Fruit fly (Drosophila melanogaster) whole organism, embryonic: ENCODE measurements around the gene crq.

ENCODE experiments used
- Antp ChIP-seq: fragments of 200-800 bp; sonication (Bioruptor generic); optimal IDR thresholded peaks from 3 replicates; lab custom pipeline; 2016; ENCODE audit warnings: missing biosample characterization, missing genetic modification characterization
- Bdp1 ChIP-seq: fragments of 200-800 bp; sonication (Bioruptor generic); optimal IDR thresholded peaks from 3 replicates; lab custom pipeline; 2016; ENCODE audit warnings: missing biosample characterization, missing genetic modification characterization
- Bgb ChIP-seq: fragments of 200-800 bp; sonication (Bioruptor generic); IDR thresholded peaks from 2 replicates; pipeline ENCODE4 v1.3.6; 2022; ENCODE audit warnings: missing biosample characterization, missing genetic modification characterization; ENCODE audit not compliant: partially characterized antibody
- CG10565 ChIP-seq: fragments of 200-800 bp; sonication (Bioruptor generic); optimal IDR thresholded peaks from 3 replicates; lab custom pipeline; 2016; ENCODE audit warnings: missing biosample characterization, mild to moderate bottlenecking, missing genetic modification characterization
- CG11560 ChIP-seq: fragments of 200-800 bp; sonication (Bioruptor generic); IDR thresholded peaks from 3 replicates; pipeline ENCODE4 v1.3.6; 2022; ENCODE audit warnings: missing biosample characterization, missing genetic modification characterization
- CG11696 ChIP-seq: fragments of 200-800 bp; sonication (Bioruptor generic); IDR thresholded peaks from 2 replicates; pipeline ENCODE4 v1.3.6; 2022; ENCODE audit warnings: missing biosample characterization, missing genetic modification characterization
- CG1233 ChIP-seq: fragments of 200-800 bp; sonication (Bioruptor generic); optimal IDR thresholded peaks from 4 replicates; lab custom pipeline; 2018; ENCODE audit warnings: missing biosample characterization, mild to moderate bottlenecking, missing genetic modification characterization
- CG13296 ChIP-seq: fragments of 200-800 bp; sonication (Bioruptor generic); optimal IDR thresholded peaks from 3 replicates; lab custom pipeline; 2018; ENCODE audit warnings: missing biosample characterization, mild to moderate bottlenecking, missing genetic modification characterization
- CG14050 ChIP-seq: fragments of 200-800 bp; sonication (Bioruptor generic); IDR thresholded peaks from 3 replicates; pipeline ENCODE4 v1.3.6; 2022; ENCODE audit warnings: missing biosample characterization, missing genetic modification characterization
- CG16779 ChIP-seq: fragments of 200-800 bp; sonication (Bioruptor generic); IDR thresholded peaks from 2 replicates; pipeline ENCODE4 v1.3.6; 2022; ENCODE audit warnings: missing biosample characterization, missing genetic modification characterization
- CG2199 ChIP-seq: fragments of 200-800 bp; sonication (Bioruptor generic); IDR thresholded peaks from 3 replicates; pipeline ENCODE4 v1.3.6; 2022; ENCODE audit warnings: missing biosample characterization, missing genetic modification characterization
- CG2202 ChIP-seq: fragments of 200-800 bp; sonication (Bioruptor generic); optimal IDR thresholded peaks from 2 replicates; lab custom pipeline; 2018; ENCODE audit warnings: missing biosample characterization, mild to moderate bottlenecking, missing genetic modification characterization
- CG2678 ChIP-seq: fragments of 200-800 bp; sonication (Bioruptor generic); optimal IDR thresholded peaks from 3 replicates; lab custom pipeline; 2019; ENCODE audit warnings: missing biosample characterization, mild to moderate bottlenecking, missing genetic modification characterization, moderate library complexity
- CG2712 ChIP-seq: fragments of 200-800 bp; optimal IDR thresholded peaks from 3 replicates; lab custom pipeline; 2019; ENCODE audit warnings: missing biosample characterization, mild to moderate bottlenecking, missing genetic modification characterization, moderate library complexity
- CG3163 ChIP-seq: fragments of 200-800 bp; sonication (Bioruptor generic); optimal IDR thresholded peaks from 3 replicates; lab custom pipeline; 2016; ENCODE audit warnings: missing biosample characterization, missing genetic modification characterization
- CG32532 ChIP-seq: fragments of 200-800 bp; sonication (Bioruptor generic); IDR thresholded peaks from 2 replicates; pipeline ENCODE4 v1.3.6; 2022; ENCODE audit warnings: missing biosample characterization, missing genetic modification characterization
- CG32767 ChIP-seq: fragments of 200-800 bp; sonication (Bioruptor generic); IDR thresholded peaks from 2 replicates; pipeline ENCODE4 v1.3.6; 2022; ENCODE audit warnings: missing biosample characterization, missing genetic modification characterization
- CG34376 ChIP-seq: fragments of 200-800 bp; sonication (Bioruptor generic); optimal IDR thresholded peaks from 2 replicates; lab custom pipeline; 2018; ENCODE audit warnings: missing biosample characterization, mild to moderate bottlenecking, missing genetic modification characterization
- CG42726 ChIP-seq: fragments of 200-800 bp; sonication (Bioruptor generic); IDR thresholded peaks from 2 replicates; pipeline ENCODE4 v1.3.6; 2022; ENCODE audit warnings: missing biosample characterization, missing genetic modification characterization; ENCODE audit not compliant: partially characterized antibody
- CG5245 ChIP-seq: fragments of 200-800 bp; sonication (Bioruptor generic); optimal IDR thresholded peaks from 3 replicates; lab custom pipeline; 2016; ENCODE audit warnings: missing biosample characterization, missing genetic modification characterization
- CG6272 ChIP-seq: fragments of 200-800 bp; sonication (Bioruptor generic); IDR thresholded peaks from 2 replicates; pipeline ENCODE4 v1.3.6; 2022; ENCODE audit warnings: missing biosample characterization, missing genetic modification characterization
- CG6791 ChIP-seq: fragments of 200-800 bp; sonication (Bioruptor generic); IDR thresholded peaks from 3 replicates; pipeline ENCODE4 v1.3.6; 2022; ENCODE audit warnings: missing biosample characterization, missing genetic modification characterization; ENCODE audit not compliant: partially characterized antibody
- CG8290 ChIP-seq, 3 experiments: fragments of 200-800 bp; sonication (Bioruptor generic); optimal IDR thresholded peaks; 2 replicates each; lab custom pipeline; 2016 to 2019; ENCODE audit warnings: missing biosample characterization in 3 of 3, missing genetic modification characterization in 3 of 3, mild to moderate bottlenecking in 2 of 3, moderate library complexity in 1 of 3
- CG8765 ChIP-seq: fragments of 200-800 bp; sonication (Bioruptor generic); IDR thresholded peaks from 2 replicates; pipeline ENCODE4 v1.3.6; 2022; ENCODE audit warnings: missing biosample characterization, missing genetic modification characterization
- D19A ChIP-seq: fragments of 200-800 bp; optimal IDR thresholded peaks from 3 replicates; lab custom pipeline; 2019; ENCODE audit warnings: missing biosample characterization, mild to moderate bottlenecking, missing genetic modification characterization, moderate library complexity
- Dfd ChIP-seq, 2 experiments: fragments of >200 bp; optimal IDR thresholded peaks; 2 replicates each; lab custom pipeline; 2017; ENCODE audit warnings: missing biosample characterization in 2 of 2, missing genetic modification characterization in 2 of 2
- Drgx ChIP-seq: fragments of 200-800 bp; sonication (Bioruptor generic); IDR thresholded peaks from 2 replicates; pipeline ENCODE4 v1.3.6; 2022; ENCODE audit warnings: missing biosample characterization, missing genetic modification characterization
- Elba2 ChIP-seq: fragments of 200-800 bp; sonication (Bioruptor generic); optimal IDR thresholded peaks from 3 replicates; lab custom pipeline; 2016; ENCODE audit warnings: missing biosample characterization, missing genetic modification characterization
- Fer3 ChIP-seq: fragments of 200-800 bp; sonication (Bioruptor generic); optimal IDR thresholded peaks from 2 replicates; lab custom pipeline; 2018; ENCODE audit warnings: missing biosample characterization, mild to moderate bottlenecking, missing genetic modification characterization, moderate library complexity
- HLH4C ChIP-seq: fragments of 200-800 bp; sonication (Bioruptor generic); IDR thresholded peaks from 3 replicates; pipeline ENCODE4 v1.3.6; 2022; ENCODE audit warnings: missing biosample characterization, missing genetic modification characterization; ENCODE audit not compliant: partially characterized antibody
- Mad ChIP-seq: fragments of 200-800 bp; sonication (Bioruptor generic); optimal IDR thresholded peaks from 2 replicates; lab custom pipeline; 2016; ENCODE audit warnings: missing biosample characterization, missing genetic modification characterization
- Med ChIP-seq: fragments of 200-800 bp; sonication (Bioruptor generic); peaks from one replicate; lab custom pipeline; 2016; ENCODE audit warnings: missing biosample characterization, missing genetic modification characterization, mild to moderate bottlenecking, inconsistent platforms, moderate library complexity
- Nf-YB ChIP-seq: fragments of 200-800 bp; sonication (Bioruptor generic); optimal IDR thresholded peaks from 3 replicates; lab custom pipeline; 2019; ENCODE audit warnings: missing biosample characterization, mild to moderate bottlenecking, missing genetic modification characterization, moderate library complexity
- Nf-YC ChIP-seq: fragments of 200-800 bp; optimal IDR thresholded peaks from 3 replicates; lab custom pipeline; 2019; ENCODE audit warnings: missing biosample characterization, mild to moderate bottlenecking, missing genetic modification characterization, moderate library complexity
- Opbp ChIP-seq: fragments of 200-800 bp; sonication (Bioruptor generic); IDR thresholded peaks from 3 replicates; pipeline ENCODE4 v1.3.6; 2022; ENCODE audit warnings: missing biosample characterization, missing genetic modification characterization; ENCODE audit not compliant: partially characterized antibody
- Rx ChIP-seq: fragments of 200-800 bp; sonication (Bioruptor generic); IDR thresholded peaks from 2 replicates; pipeline ENCODE4 v1.3.6; 2022; ENCODE audit warnings: missing biosample characterization, missing genetic modification characterization
- abd-A ChIP-seq: fragments of 200-800 bp; sonication (Bioruptor generic); optimal IDR thresholded peaks from 3 replicates; lab custom pipeline; 2019; ENCODE audit warnings: missing biosample characterization, mild to moderate bottlenecking, missing genetic modification characterization, moderate library complexity
- cad ChIP-seq: fragments of >200 bp; optimal IDR thresholded peaks from 2 replicates; lab custom pipeline; 2017; ENCODE audit warnings: missing biosample characterization, missing genetic modification characterization
- ci ChIP-seq: fragments of 200-800 bp; sonication (Bioruptor generic); IDR thresholded peaks from 3 replicates; pipeline ENCODE4 v1.3.6; 2022; ENCODE audit warnings: missing biosample characterization, missing genetic modification characterization
- da ChIP-seq: fragments of 200-800 bp; sonication (Bioruptor generic); optimal IDR thresholded peaks from 2 replicates; lab custom pipeline; 2016; ENCODE audit warnings: missing biosample characterization, missing genetic modification characterization
- eve ChIP-seq, 2 experiments: fragments of >200 bp; optimal IDR thresholded peaks; 2 replicates each; lab custom pipeline; 2017; ENCODE audit warnings: missing biosample characterization in 2 of 2, missing genetic modification characterization in 2 of 2
- lmd ChIP-seq: fragments of 200-800 bp; sonication (Bioruptor generic); IDR thresholded peaks from 2 replicates; pipeline ENCODE4 v1.3.6; 2022; ENCODE audit warnings: missing biosample characterization, missing genetic modification characterization
- nmo ChIP-seq: fragments of 200-800 bp; sonication (Bioruptor generic); optimal IDR thresholded peaks from 2 replicates; lab custom pipeline; 2018; ENCODE audit warnings: missing biosample characterization, mild to moderate bottlenecking, missing genetic modification characterization, moderate library complexity
- pnt ChIP-seq: fragments of 200-800 bp; sonication (Bioruptor generic); optimal IDR thresholded peaks from 3 replicates; lab custom pipeline; 2016; ENCODE audit warnings: missing biosample characterization, missing genetic modification characterization
- run ChIP-seq: fragments of 200-800 bp; sonication (Bioruptor generic); optimal IDR thresholded peaks from 3 replicates; lab custom pipeline; 2018; ENCODE audit warnings: missing biosample characterization, mild to moderate bottlenecking, missing genetic modification characterization
- sob ChIP-seq: fragments of 200-800 bp; sonication (Bioruptor generic); IDR thresholded peaks from 2 replicates; pipeline ENCODE4 v1.3.6; 2022; ENCODE audit warnings: missing biosample characterization, missing genetic modification characterization
- tna ChIP-seq: fragments of 200-800 bp; sonication (Bioruptor generic); IDR thresholded peaks from 2 replicates; pipeline ENCODE4 v1.3.6; 2022; ENCODE audit warnings: missing biosample characterization, missing genetic modification characterization; ENCODE audit not compliant: partially characterized antibody
- usp ChIP-seq: fragments of >200 bp; optimal IDR thresholded peaks from 2 replicates; lab custom pipeline; 2017; ENCODE audit warnings: missing biosample characterization, missing genetic modification characterization
- vvl ChIP-seq: fragments of 200-800 bp; sonication (Bioruptor generic); IDR thresholded peaks from 2 replicates; pipeline ENCODE4 v1.3.6; 2022; ENCODE audit warnings: missing biosample characterization, missing genetic modification characterization
- wor ChIP-seq: fragments of 200-800 bp; sonication (Bioruptor generic); IDR thresholded peaks from 2 replicates; pipeline ENCODE4 v1.3.6; 2022; ENCODE audit warnings: missing biosample characterization, missing genetic modification characterization

crq gene

DNA sequence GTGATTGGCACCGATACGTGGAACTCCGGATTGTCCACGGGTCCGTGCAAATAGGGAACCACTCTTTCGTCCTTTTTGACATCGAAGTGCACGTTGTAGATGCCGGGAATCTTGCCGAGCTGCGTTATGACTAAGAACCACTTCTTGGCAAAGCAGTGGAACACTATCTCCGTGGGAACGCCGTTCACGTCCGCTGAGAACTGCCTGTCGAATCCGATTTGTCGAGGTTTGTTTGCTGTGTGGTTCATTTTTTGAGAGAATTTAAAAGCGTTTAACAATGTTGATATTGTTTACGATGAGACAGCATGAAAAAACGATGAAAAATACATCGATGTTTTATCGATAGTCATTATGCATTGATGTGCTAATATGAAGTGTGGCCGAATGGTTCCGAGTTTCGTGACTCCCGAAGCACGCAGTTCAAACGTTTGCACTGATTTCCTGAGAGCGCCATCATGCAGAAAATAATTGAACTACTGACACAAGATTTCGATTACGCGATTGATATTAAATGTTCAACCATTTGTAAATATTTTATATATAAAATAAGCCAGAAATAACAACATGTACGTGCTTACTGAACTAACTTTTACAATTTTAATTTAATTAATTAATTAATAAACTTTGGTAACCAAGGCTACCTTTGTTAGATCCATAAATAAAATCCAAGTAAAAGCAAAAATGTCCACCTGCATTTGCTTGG, 31.6 kb downstream of the crq start, which contains the start of the genes CG11885 and CG13692 (continued):
- TF ChIP-seq CG10565 (GFP tag; lab: Kevin White, UChicago) (no peak), lmd (GFP tag; lab: Robert Waterston, UW) (no peak; the same call in 1 of the 2 replicates), vvl (GFP tag; lab: Robert Waterston, UW) (peak; percentile 69), CG6791 (GFP tag; lab: Robert Waterston, UW) (peak; percentile 98), Rx (no peak), Bdp1 (GFP tag; lab: Kevin White, UChicago) (no peak), CG1233 (peak; percentile 25), wor (GFP tag; lab: Robert Waterston, UW) (no peak), CG34376 (peak; percentile 17), HLH4C (GFP tag; lab: Robert Waterston, UW) (peak; percentile 97), Dfd (GFP tag; optimal IDR thresholded peaks at IDR 0.05; lab: Kevin White, UChicago) (no peak), CG11560 (tag; lab: Robert Waterston, UW) (no peak), nmo (GFP tag; lab: Kevin White, UChicago) (peak; percentile 59), Mad (GFP tag; lab: Kevin White, UChicago) (peak; percentile 45), CG16779 (no peak), CG3163 (GFP tag; lab: Kevin White, UChicago) (peak; percentile 18), D19A (peak; percentile 35), usp (GFP tag; lab: Kevin White, UChicago) (no peak), ci (GFP tag; lab: Robert Waterston, UW) (no peak; the same call in 2 of the 3 replicates), pnt (GFP tag; lab: Kevin White, UChicago) (no peak), tna (GFP tag; lab: Robert Waterston, UW) (peak; percentile 95), Antp (GFP tag; lab: Kevin White, UChicago) (peak; percentile 26), CG32767 (GFP tag; lab: Robert Waterston, UW) (no peak), abd-A (tag; lab: Kevin White, UChicago) (peak; percentile 86), CG13296 (peak; percentile 30), Nf-YB (GFP tag; lab: Kevin White, UChicago) (peak; percentile 17), Fer3 (peak; percentile 34), Elba2 (no peak), CG14050 (GFP tag; lab: Robert Waterston, UW) (no peak), da (GFP tag; lab: Kevin White, UChicago) (no peak), cad (GFP tag; lab: Kevin White, UChicago) (no peak), Drgx (GFP tag; lab: Robert Waterston, UW) (no peak), eve (GFP tag; optimal IDR thresholded peaks at IDR 0.05; lab: Kevin White, UChicago) (no peak), CG8765 (GFP tag; lab: Robert Waterston, UW) (no peak), CG5245 (GFP tag; lab: Kevin White, UChicago) (no peak), sob (peak; percentile 60), run (tag; lab: Kevin White, UChicago) (no peak), CG2712 (tag; lab: Kevin White, UChicago) (peak; percentile 68), CG42726 (GFP tag; lab: Robert Waterston, UW) (peak; percentile 99), CG2202 (tag; lab: Kevin White, UChicago) (no peak), Med (peak; percentile 88), CG32532 (GFP tag; lab: Robert Waterston, UW) (peak; percentile 39; the same call in 1 of the 2 replicates), CG8290 (GFP tag; optimal IDR thresholded peaks at IDR 0.05; lab: Kevin White, UChicago) (peak; percentile 93), CG8290 (tag; optimal IDR thresholded peaks at IDR 0.05; lab: Kevin White, UChicago) (peak in 1 of 2 experiments; percentile 88), CG2199 (GFP tag; lab: Robert Waterston, UW) (no peak), Bgb (peak; percentile 99), Nf-YC (peak; percentile 71), Opbp (peak; percentile 99), CG6272 (GFP tag; lab: Robert Waterston, UW) (peak; percentile 59), CG2678 (tag; lab: Kevin White, UChicago) (peak; percentile 32), CG11696 (GFP tag; lab: Robert Waterston, UW) (no peak)
